Worm (Caenorhabditis elegans) whole organism, mixed stage, embryonic: ENCODE measurements around the gene F52D10.2.

Source experiments
- pha-4 ChIP-seq: fragments of 150-350 bp; optimal IDR thresholded peaks from 2 replicates; lab custom pipeline; 2018; ENCODE audit warnings: missing biosample characterization, missing genetic modification reagents, missing genetic modification characterization
- sptf-1 ChIP-seq: sonication (generic microtip); optimal IDR thresholded peaks from 2 replicates; lab custom pipeline; 2017; ENCODE audit warnings: mild to moderate bottlenecking, missing genetic modification characterization, moderate library complexity, missing compliant biosample characterization
- unc-39 ChIP-seq: fragments of 150-350 bp; optimal IDR thresholded peaks from 2 replicates; lab custom pipeline; 2014; ENCODE audit warnings: missing biosample characterization, missing genetic modification characterization
- unc-62 ChIP-seq: fragments of 150-350 bp; optimal IDR thresholded peaks from 2 replicates; lab custom pipeline; 2014; ENCODE audit warnings: missing biosample characterization, missing genetic modification reagents, missing genetic modification characterization

DNA sequence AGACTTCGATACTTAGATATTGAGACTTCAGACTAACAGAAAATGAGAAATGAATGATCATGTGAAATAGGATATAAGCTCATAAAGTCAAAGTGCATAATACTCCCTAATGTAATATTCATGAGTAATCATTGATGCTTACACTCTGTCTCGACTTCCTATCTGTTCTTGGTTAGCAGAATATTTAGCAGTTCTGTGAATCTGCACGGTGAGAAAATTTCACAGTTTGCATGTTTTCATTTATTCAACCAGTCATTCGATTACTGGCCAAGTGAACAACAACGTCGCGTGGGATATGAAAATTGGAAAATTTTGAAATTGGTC, 15.9 kb upstream of the F52D10.2 start:
- TF ChIP-seq unc-62 (GFP tag; lab: Kevin White, UChicago) (no peak), sptf-1 (no peak), unc-39 (no peak), pha-4 (no peak)
